Fruit fly (Drosophila melanogaster) whole organism, embryonic: ENCODE results near the gene gish.

Source experiments
- CG10274 ChIP-seq: fragments of 200-800 bp; sonication (Bioruptor generic); optimal IDR thresholded peaks from 3 replicates; lab custom pipeline; 2017; ENCODE audit warnings: missing biosample characterization, mild to moderate bottlenecking, missing genetic modification characterization
- CG10462 ChIP-seq: fragments of 200-800 bp; sonication (Bioruptor generic); optimal IDR thresholded peaks from 2 replicates; lab custom pipeline; 2016; ENCODE audit warnings: missing biosample characterization, missing genetic modification characterization
- CG10543 ChIP-seq: fragments of 200-800 bp; sonication (Bioruptor generic); optimal IDR thresholded peaks from 3 replicates; lab custom pipeline; 2017; ENCODE audit warnings: missing biosample characterization, mild to moderate bottlenecking, missing genetic modification characterization, moderate library complexity
- CG11247 ChIP-seq: fragments of 200-800 bp; sonication (Bioruptor generic); IDR thresholded peaks from 2 replicates; pipeline ENCODE4 v1.3.6; 2022; ENCODE audit warnings: missing biosample characterization, missing genetic modification characterization
- CG11398 ChIP-seq: fragments of 200-800 bp; sonication (Bioruptor generic); optimal IDR thresholded peaks from 2 replicates; lab custom pipeline; 2016; ENCODE audit warnings: missing biosample characterization, missing genetic modification characterization
- CG11504 ChIP-seq: fragments of 200-800 bp; sonication (Bioruptor generic); optimal IDR thresholded peaks from 3 replicates; lab custom pipeline; 2019; ENCODE audit warnings: missing biosample characterization, mild to moderate bottlenecking, missing genetic modification characterization, moderate library complexity
- CG12236 ChIP-seq: fragments of 200-800 bp; sonication (Bioruptor generic); optimal IDR thresholded peaks from 2 replicates; lab custom pipeline; 2016; ENCODE audit warnings: missing biosample characterization, missing genetic modification characterization
- CG12391 ChIP-seq: fragments of 200-800 bp; sonication (Bioruptor generic); optimal IDR thresholded peaks from 3 replicates; lab custom pipeline; 2018; ENCODE audit warnings: missing biosample characterization, mild to moderate bottlenecking, missing genetic modification characterization, moderate library complexity
- CG15696 ChIP-seq: fragments of 200-800 bp; sonication (Bioruptor generic); optimal IDR thresholded peaks from 2 replicates; lab custom pipeline; 2019; ENCODE audit warnings: missing biosample characterization, mild to moderate bottlenecking, missing genetic modification characterization, moderate library complexity
- CG2712 ChIP-seq: fragments of 200-800 bp; optimal IDR thresholded peaks from 3 replicates; lab custom pipeline; 2019; ENCODE audit warnings: missing biosample characterization, mild to moderate bottlenecking, missing genetic modification characterization, moderate library complexity
- CG3726 ChIP-seq: fragments of 200-800 bp; sonication (Bioruptor generic); IDR thresholded peaks from 3 replicates; pipeline ENCODE4, ENCODE4 v1.3.6; 2022; ENCODE audit warnings: missing biosample characterization, missing genetic modification characterization
- CG5245 ChIP-seq: fragments of 200-800 bp; sonication (Bioruptor generic); optimal IDR thresholded peaks from 3 replicates; lab custom pipeline; 2016; ENCODE audit warnings: missing biosample characterization, missing genetic modification characterization
- CG6254 ChIP-seq: fragments of 200-800 bp; sonication (Bioruptor generic); optimal IDR thresholded peaks from 3 replicates; lab custom pipeline; 2017; ENCODE audit warnings: mild to moderate bottlenecking, missing biosample characterization, missing genetic modification reagents, missing genetic modification characterization
- CG6689 ChIP-seq: fragments of 200-800 bp; sonication (Bioruptor generic); IDR thresholded peaks from 2 replicates; pipeline ENCODE4 v1.3.6; 2022; ENCODE audit warnings: missing biosample characterization, missing genetic modification characterization
- CG8290 ChIP-seq, 3 experiments: fragments of 200-800 bp; sonication (Bioruptor generic); optimal IDR thresholded peaks; 2 replicates each; lab custom pipeline; 2016 to 2019; ENCODE audit warnings: missing biosample characterization in 3 of 3, missing genetic modification characterization in 3 of 3, mild to moderate bottlenecking in 2 of 3, moderate library complexity in 1 of 3
- CG9437 ChIP-seq: fragments of 200-800 bp; sonication (Bioruptor generic); optimal IDR thresholded peaks from 2 replicates; lab custom pipeline; 2018; ENCODE audit warnings: missing biosample characterization, mild to moderate bottlenecking, missing genetic modification characterization
- CG9817 ChIP-seq: fragments of 200-800 bp; sonication (Bioruptor generic); optimal IDR thresholded peaks from 2 replicates; lab custom pipeline; 2018; ENCODE audit warnings: missing biosample characterization, mild to moderate bottlenecking, missing genetic modification characterization, moderate library complexity
- Dad ChIP-seq: fragments of 200-800 bp; sonication (Bioruptor generic); optimal IDR thresholded peaks from 3 replicates; lab custom pipeline; 2016; ENCODE audit warnings: missing biosample characterization, missing genetic modification characterization
- Gug ChIP-seq: fragments of 200-800 bp; sonication (Bioruptor generic); IDR thresholded peaks from 4 replicates; pipeline ENCODE4 v1.3.6; 2022; ENCODE audit warnings: missing biosample characterization, missing genetic modification characterization
- HHEX ChIP-seq: fragments of 200-800 bp; sonication (Bioruptor generic); optimal IDR thresholded peaks from 3 replicates; lab custom pipeline; 2017; ENCODE audit warnings: missing biosample characterization, mild to moderate bottlenecking, missing genetic modification characterization, missing genetic modification reagents
- Hey ChIP-seq: fragments of 200-800 bp; sonication (Bioruptor generic); optimal IDR thresholded peaks from 3 replicates; lab custom pipeline; 2018; ENCODE audit warnings: missing biosample characterization, mild to moderate bottlenecking, missing genetic modification characterization
- Hr39 ChIP-seq: fragments of >200 bp; optimal IDR thresholded peaks from 2 replicates; lab custom pipeline; 2017
- Hr78 ChIP-seq, 2 experiments: fragments of 200-800 bp in 1 of 2; fragments of >200 bp in 1 of 2; sonication (Bioruptor generic) in 1 of 2; optimal IDR thresholded peaks; 2 replicates each; lab custom pipeline; 2017 to 2019; ENCODE audit warnings: missing biosample characterization in 2 of 2, missing genetic modification characterization in 2 of 2, mild to moderate bottlenecking in 1 of 2, moderate library complexity in 1 of 2
- Kr ChIP-seq: fragments of 200-800 bp; sonication (Bioruptor generic); optimal IDR thresholded peaks from 2 replicates; lab custom pipeline; 2017; ENCODE audit warnings: missing biosample characterization, mild to moderate bottlenecking, missing genetic modification characterization
- MESR4 ChIP-seq: fragments of 200-800 bp; sonication (Bioruptor generic); optimal IDR thresholded peaks from 2 replicates; lab custom pipeline; 2018; ENCODE audit warnings: missing biosample characterization, mild to moderate bottlenecking, missing genetic modification characterization, moderate library complexity
- Mad ChIP-seq: fragments of 200-800 bp; sonication (Bioruptor generic); optimal IDR thresholded peaks from 2 replicates; lab custom pipeline; 2016; ENCODE audit warnings: missing biosample characterization, missing genetic modification characterization
- Med ChIP-seq: fragments of 200-800 bp; sonication (Bioruptor generic); peaks from one replicate; lab custom pipeline; 2016; ENCODE audit warnings: missing biosample characterization, missing genetic modification characterization, mild to moderate bottlenecking, inconsistent platforms, moderate library complexity
- Nf-YC ChIP-seq: fragments of 200-800 bp; optimal IDR thresholded peaks from 3 replicates; lab custom pipeline; 2019; ENCODE audit warnings: missing biosample characterization, mild to moderate bottlenecking, missing genetic modification characterization, moderate library complexity
- Poxn ChIP-seq: fragments of 200-800 bp; sonication (Bioruptor generic); IDR thresholded peaks from 2 replicates; pipeline ENCODE4 v1.3.6; 2022; ENCODE audit warnings: missing biosample characterization, missing genetic modification characterization
- Six4 ChIP-seq: fragments of 200-800 bp; sonication (Bioruptor generic); optimal IDR thresholded peaks from 2 replicates; lab custom pipeline; 2016; ENCODE audit warnings: missing biosample characterization, missing genetic modification characterization
- Sry-δ ChIP-seq: fragments of 200-800 bp; sonication (Bioruptor generic); optimal IDR thresholded peaks from 2 replicates; lab custom pipeline; 2016; ENCODE audit warnings: missing biosample characterization, missing genetic modification characterization
- ash1 ChIP-seq: fragments of 200-800 bp; sonication (Bioruptor generic); optimal IDR thresholded peaks from 2 replicates; lab custom pipeline; 2018; ENCODE audit warnings: missing biosample characterization, mild to moderate bottlenecking, missing genetic modification characterization
- gcm2 ChIP-seq: fragments of 200-800 bp; sonication (Bioruptor generic); optimal IDR thresholded peaks from 2 replicates; lab custom pipeline; 2016; ENCODE audit warnings: missing biosample characterization, missing genetic modification characterization
- gsb-n ChIP-seq: fragments of 200-800 bp; sonication (Bioruptor generic); optimal IDR thresholded peaks from 3 replicates; lab custom pipeline; 2018; ENCODE audit warnings: missing biosample characterization, mild to moderate bottlenecking, missing genetic modification characterization
- hb ChIP-seq: fragments of 200-800 bp; sonication (Bioruptor generic); IDR thresholded peaks from 3 replicates; pipeline ENCODE4 v1.3.6; 2022; ENCODE audit warnings: missing biosample characterization, missing genetic modification characterization; ENCODE audit not compliant: partially characterized antibody
- hkb ChIP-seq, 2 experiments: fragments of 200-800 bp in 1 of 2; fragments of >200 bp in 1 of 2; sonication (Bioruptor generic) in 1 of 2; IDR thresholded peaks in 1 of 2; optimal IDR thresholded peaks in 1 of 2; 2 replicates each; pipeline versions ENCODE4 v1.3.6 to Lab custom; 2017 to 2022; ENCODE audit warnings: missing biosample characterization in 1 of 2, missing genetic modification characterization in 1 of 2
- jumu ChIP-seq: fragments of 200-800 bp; sonication (Bioruptor generic); optimal IDR thresholded peaks from 3 replicates; lab custom pipeline; 2016; ENCODE audit warnings: missing biosample characterization, missing genetic modification characterization
- kay ChIP-seq: fragments of 200-800 bp; sonication (Bioruptor generic); optimal IDR thresholded peaks from 2 replicates; lab custom pipeline; 2016; ENCODE audit warnings: missing biosample characterization, missing genetic modification characterization
- kni ChIP-seq: fragments of 200-800 bp; sonication (Bioruptor generic); optimal IDR thresholded peaks from 3 replicates; lab custom pipeline; 2017; ENCODE audit warnings: mild to moderate bottlenecking, missing biosample characterization, missing genetic modification reagents, missing genetic modification characterization
- lab ChIP-seq: fragments of 200-800 bp; sonication (Bioruptor generic); optimal IDR thresholded peaks from 3 replicates; lab custom pipeline; 2017; ENCODE audit warnings: missing biosample characterization, missing genetic modification characterization, mild to moderate bottlenecking, moderate library complexity, missing genetic modification reagents
- lmd ChIP-seq: fragments of 200-800 bp; sonication (Bioruptor generic); IDR thresholded peaks from 2 replicates; pipeline ENCODE4 v1.3.6; 2022; ENCODE audit warnings: missing biosample characterization, missing genetic modification characterization
- nau ChIP-seq: fragments of 200-800 bp; sonication (Bioruptor generic); optimal IDR thresholded peaks from 3 replicates; lab custom pipeline; 2017; ENCODE audit warnings: missing biosample characterization, mild to moderate bottlenecking, missing genetic modification characterization, missing genetic modification reagents
- sens ChIP-seq: fragments of 200-800 bp; sonication (Bioruptor generic); peaks from one replicate; lab custom pipeline; 2016; ENCODE audit warnings: missing biosample characterization, missing genetic modification characterization
- sima ChIP-seq: fragments of 200-800 bp; sonication (Bioruptor generic); optimal IDR thresholded peaks from 2 replicates; lab custom pipeline; 2016; ENCODE audit warnings: missing biosample characterization, missing genetic modification characterization
- stc ChIP-seq: fragments of 200-800 bp; sonication (Bioruptor generic); IDR thresholded peaks from 2 replicates; pipeline ENCODE4 v1.3.6; 2022; ENCODE audit warnings: missing biosample characterization, missing genetic modification characterization
- z ChIP-seq: fragments of 200-800 bp; sonication (Bioruptor generic); IDR thresholded peaks from 3 replicates; pipeline ENCODE4 v1.3.6; 2022; ENCODE audit warnings: missing biosample characterization, missing genetic modification characterization
- zfh2 ChIP-seq: fragments of 200-800 bp; sonication (Bioruptor generic); optimal IDR thresholded peaks from 2 replicates; lab custom pipeline; 2016; ENCODE audit warnings: missing biosample characterization, missing genetic modification characterization

The gish gene

DNA sequence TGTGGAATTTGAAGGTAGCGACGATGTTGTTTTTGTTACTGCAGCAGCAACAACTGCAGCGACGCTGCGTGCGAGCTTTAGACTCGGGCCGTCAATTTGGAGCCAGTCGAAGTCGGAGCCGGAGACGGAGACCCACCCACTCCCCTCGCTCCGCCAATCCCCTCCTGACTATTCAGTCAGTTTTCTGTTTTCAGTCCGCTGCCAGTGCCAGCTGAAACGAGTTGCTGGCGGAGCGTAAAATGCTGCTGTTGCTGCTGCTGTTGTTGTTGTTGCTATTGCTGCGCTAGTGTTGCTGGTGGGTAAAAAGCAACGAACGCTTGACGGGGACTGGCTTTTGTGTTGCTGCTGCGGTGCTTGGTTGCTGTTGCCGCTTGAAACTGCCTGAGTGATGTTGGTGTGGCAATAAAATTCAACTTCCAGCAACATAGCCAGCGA is 18.3 kb upstream of the gish start (continued):
- no peak for TF ChIP-seq Hr78 (GFP tag; optimal IDR thresholded peaks at IDR 0.05; lab: Kevin White, UChicago)
- peak; percentile 46 for TF ChIP-seq ash1
- TF ChIP-seq CG8290 (GFP tag; optimal IDR thresholded peaks at IDR 0.05; lab: Kevin White, UChicago), result no peak
- TF ChIP-seq CG8290 (tag; optimal IDR thresholded peaks at IDR 0.05; lab: Kevin White, UChicago), result peak in 1 of 2 experiments; percentile 34
- no peak for TF ChIP-seq CG11247

dm6 chr3R:16254616-16255601 is 17.3 kb upstream of the gish start:
- TF ChIP-seq Hr39 (lab: Kevin White, UChicago) (no peak), CG12236 (GFP tag; lab: Kevin White, UChicago) (no peak), sens (GFP tag; lab: Kevin White, UChicago) (peak; percentile 78), lab (peak; percentile 59), Dad (peak; percentile 20), CG9437 (no peak), nau (GFP tag; lab: Kevin White, UChicago) (no peak), Six4 (GFP tag; lab: Kevin White, UChicago) (no peak), CG9817 (tag; lab: Kevin White, UChicago) (no peak), Sry-δ (GFP tag; lab: Kevin White, UChicago) (peak; percentile 41), Gug (no peak), hkb (optimal IDR thresholded peaks at IDR 0.05; lab: Kevin White, UChicago) (no peak), hkb (GFP tag; IDR thresholded peaks at IDR 0.05; lab: Robert Waterston, UW) (no peak), CG10543 (GFP tag; lab: Kevin White, UChicago) (peak; percentile 97), Nf-YC (tag; lab: Kevin White, UChicago) (no peak), jumu (GFP tag; lab: Kevin White, UChicago) (no peak), CG2712 (tag; lab: Kevin White, UChicago) (peak; percentile 3), Poxn (no peak), Med (GFP tag; lab: Kevin White, UChicago) (peak; percentile 52), CG6254 (peak; percentile 42), zfh2 (no peak), gsb-n (tag; lab: Kevin White, UChicago) (no peak), kni (GFP tag; lab: Kevin White, UChicago) (peak; percentile 94), MESR4 (GFP tag; lab: Kevin White, UChicago) (no peak), CG11398 (no peak), Hey (tag; lab: Kevin White, UChicago) (peak; percentile 39), CG3726 (GFP tag; lab: Robert Waterston, UW) (no peak), CG10274 (GFP tag; lab: Kevin White, UChicago) (no peak), CG10462 (no peak), sima (GFP tag; lab: Kevin White, UChicago) (no peak), CG5245 (GFP tag; lab: Kevin White, UChicago) (peak; percentile 11), CG12391 (tag; lab: Kevin White, UChicago) (no peak), hb (no peak), Kr (GFP tag; lab: Kevin White, UChicago) (peak; percentile 23), CG11504 (peak; percentile 13), lmd (no peak), stc (no peak), z (GFP tag; lab: Robert Waterston, UW) (no peak), Mad (peak; percentile 1), CG15696 (tag; lab: Kevin White, UChicago) (no peak), CG6689 (GFP tag; lab: Robert Waterston, UW) (no peak), HHEX (GFP tag; lab: Kevin White, UChicago) (peak; percentile 71), kay (GFP tag; lab: Kevin White, UChicago) (peak; percentile 72), gcm2 (GFP tag; lab: Kevin White, UChicago) (no peak)
